Fruit fly (Drosophila melanogaster) whole organism, adult: ENCODE results near the gene snky.

ENCODE experiments used
- CG11617 ChIP-seq: fragments of 200-800 bp; sonication (Bioruptor generic); optimal IDR thresholded peaks from 2 replicates; lab custom pipeline; 2017; ENCODE audit warnings: mild to moderate bottlenecking, missing biosample characterization, missing genetic modification reagents, missing genetic modification characterization
- CG12768 ChIP-seq: fragments of 200-800 bp; sonication (Bioruptor generic); optimal IDR thresholded peaks from 2 replicates; lab custom pipeline; 2017; ENCODE audit warnings: missing biosample characterization, missing genetic modification characterization, mild to moderate bottlenecking, moderate library complexity, missing genetic modification reagents
- CG14711 ChIP-seq: fragments of 200-800 bp; sonication (Bioruptor generic); optimal IDR thresholded peaks from 2 replicates; lab custom pipeline; 2018; ENCODE audit warnings: missing biosample characterization, mild to moderate bottlenecking, missing genetic modification characterization, moderate library complexity
- CG1620 ChIP-seq: fragments of 200-800 bp; sonication (Bioruptor generic); optimal IDR thresholded peaks from 2 replicates; lab custom pipeline; 2016; ENCODE audit warnings: missing biosample characterization, missing genetic modification characterization
- CG33017 ChIP-seq: fragments of 200-800 bp; sonication (Bioruptor generic); optimal IDR thresholded peaks from 2 replicates; lab custom pipeline; 2018; ENCODE audit warnings: missing biosample characterization, mild to moderate bottlenecking, missing genetic modification characterization, moderate library complexity
- CG5204 ChIP-seq: fragments of 200-800 bp; sonication (Bioruptor generic); optimal IDR thresholded peaks from 2 replicates; lab custom pipeline; 2016; ENCODE audit warnings: missing biosample characterization, missing genetic modification characterization
- CG7045 ChIP-seq: fragments of 200-800 bp; sonication (Bioruptor generic); optimal IDR thresholded peaks from 2 replicates; lab custom pipeline; 2017; ENCODE audit warnings: missing biosample characterization, mild to moderate bottlenecking, missing genetic modification characterization
- CG7101 ChIP-seq: fragments of 200-800 bp; sonication (Bioruptor generic); optimal IDR thresholded peaks from 2 replicates; lab custom pipeline; 2018; ENCODE audit warnings: missing biosample characterization, mild to moderate bottlenecking, missing genetic modification characterization, moderate library complexity
- Clk ChIP-seq: fragments of 200-800 bp; sonication (Bioruptor generic); optimal IDR thresholded peaks from 2 replicates; lab custom pipeline; 2017; ENCODE audit warnings: missing biosample characterization, missing genetic modification characterization
- Crg-1 ChIP-seq: fragments of 200-800 bp; sonication (Bioruptor generic); optimal IDR thresholded peaks from 2 replicates; lab custom pipeline; 2016; ENCODE audit warnings: missing biosample characterization, missing genetic modification characterization
- Hr96 ChIP-seq: fragments of 200-800 bp; sonication (Bioruptor generic); optimal IDR thresholded peaks from 2 replicates; lab custom pipeline; 2016; ENCODE audit warnings: missing biosample characterization, missing genetic modification characterization
- Mnt ChIP-seq: fragments of 200-800 bp; sonication (Bioruptor generic); optimal IDR thresholded peaks from 2 replicates; lab custom pipeline; 2016; ENCODE audit warnings: missing biosample characterization, mild to moderate bottlenecking, missing genetic modification characterization
- bab1 ChIP-seq: fragments of 200-800 bp; sonication (Bioruptor generic); optimal IDR thresholded peaks from 3 replicates; lab custom pipeline; 2019; ENCODE audit warnings: missing biosample characterization, mild to moderate bottlenecking, missing genetic modification characterization, moderate library complexity
- cic ChIP-seq: fragments of 200-800 bp; sonication (Bioruptor generic); optimal IDR thresholded peaks from 2 replicates; lab custom pipeline; 2017; ENCODE audit warnings: missing biosample characterization, mild to moderate bottlenecking, missing genetic modification characterization, moderate library complexity
- cnc ChIP-seq, 2 experiments: fragments of >200 bp; optimal IDR thresholded peaks; 2 replicates each; lab custom pipeline; 2017
- kay ChIP-seq: fragments of 200-800 bp; sonication (Bioruptor generic); peaks from one replicate; lab custom pipeline; 2016; ENCODE audit warnings: missing biosample characterization, missing genetic modification characterization, borderline replicate concordance
- ovo ChIP-seq: fragments of 200-800 bp; sonication (Bioruptor generic); optimal IDR thresholded peaks from 2 replicates; lab custom pipeline; 2016; ENCODE audit warnings: missing biosample characterization, missing genetic modification characterization
- pad ChIP-seq: fragments of 200-800 bp; sonication (Bioruptor generic); optimal IDR thresholded peaks from 3 replicates; lab custom pipeline; 2017; ENCODE audit warnings: missing biosample characterization, missing genetic modification characterization, mild to moderate bottlenecking, moderate library complexity, missing genetic modification reagents
- tj ChIP-seq: fragments of 200-800 bp; sonication (Bioruptor generic); optimal IDR thresholded peaks from 3 replicates; lab custom pipeline; 2017; ENCODE audit warnings: missing biosample characterization, mild to moderate bottlenecking, missing genetic modification characterization, moderate library complexity
- toe ChIP-seq: fragments of 200-800 bp; sonication (Bioruptor generic); optimal IDR thresholded peaks from 2 replicates; lab custom pipeline; 2016; ENCODE audit warnings: missing biosample characterization, missing genetic modification characterization

Gene snky

dm6 chr3L:13173737-13174136 lies 541 bp upstream of the snky start:
- TF ChIP-seq Mnt, result no peak
- TF ChIP-seq pad (GFP tag; lab: Kevin White, UChicago), result no peak
- TF ChIP-seq bab1 (GFP tag; lab: Kevin White, UChicago), result no peak
- TF ChIP-seq kay (GFP tag; lab: Kevin White, UChicago), result no peak
- TF ChIP-seq tj (GFP tag; lab: Kevin White, UChicago), result no peak
- no peak for TF ChIP-seq cic
- no peak for TF ChIP-seq CG7045 (GFP tag; lab: Kevin White, UChicago)
- no peak for TF ChIP-seq CG14711
- TF ChIP-seq CG33017 (tag; lab: Kevin White, UChicago), result no peak
- no peak for TF ChIP-seq ovo
- no peak for TF ChIP-seq CG11617 (GFP tag; lab: Kevin White, UChicago)
- no peak for TF ChIP-seq Hr96
- no peak for TF ChIP-seq CG12768 (GFP tag; lab: Kevin White, UChicago)
- TF ChIP-seq toe, result no peak
- TF ChIP-seq cnc (optimal IDR thresholded peaks at IDR 0.05; lab: Kevin White, UChicago), result no peak
- no peak for TF ChIP-seq CG1620 (GFP tag; lab: Kevin White, UChicago)

- TF ChIP-seq Mnt (no peak), CG11617 (GFP tag; lab: Kevin White, UChicago) (no peak), CG33017 (tag; lab: Kevin White, UChicago) (no peak), pad (GFP tag; lab: Kevin White, UChicago) (no peak), toe (no peak), CG5204 (GFP tag; lab: Kevin White, UChicago) (no peak), CG7045 (GFP tag; lab: Kevin White, UChicago) (no peak), kay (GFP tag; lab: Kevin White, UChicago) (no peak)
Measured at dm6 chr3L:13178175-13178574, 3.9 kb downstream of the snky start.

dm6 chr3L:13180331-13180730 lies 6.1 kb downstream of the snky start:
- TF ChIP-seq CG5204 (GFP tag; lab: Kevin White, UChicago), result no peak
- no peak for TF ChIP-seq Hr96
- TF ChIP-seq CG7101 (tag; lab: Kevin White, UChicago), result no peak
- no peak for TF ChIP-seq CG1620 (GFP tag; lab: Kevin White, UChicago)
- TF ChIP-seq CG33017 (tag; lab: Kevin White, UChicago), result no peak
- TF ChIP-seq CG11617 (GFP tag; lab: Kevin White, UChicago), result no peak
- TF ChIP-seq kay (GFP tag; lab: Kevin White, UChicago), result no peak
- no peak for TF ChIP-seq CG14711
- no peak for TF ChIP-seq ovo
- no peak for TF ChIP-seq bab1 (GFP tag; lab: Kevin White, UChicago)
- no peak for TF ChIP-seq Mnt
- no peak for TF ChIP-seq CG7045 (GFP tag; lab: Kevin White, UChicago)
- TF ChIP-seq tj (GFP tag; lab: Kevin White, UChicago), result no peak
- no peak for TF ChIP-seq cic
- TF ChIP-seq CG12768 (GFP tag; lab: Kevin White, UChicago), result no peak
- TF ChIP-seq Clk (GFP tag; lab: Kevin White, UChicago), result no peak
- TF ChIP-seq pad (GFP tag; lab: Kevin White, UChicago), result no peak
- no peak for TF ChIP-seq toe

- TF ChIP-seq CG12768 (GFP tag; lab: Kevin White, UChicago), result no peak
- TF ChIP-seq Hr96, result no peak
- no peak for TF ChIP-seq Crg-1 (GFP tag; lab: Kevin White, UChicago)
- no peak for TF ChIP-seq CG1620 (GFP tag; lab: Kevin White, UChicago)
- TF ChIP-seq CG7045 (GFP tag; lab: Kevin White, UChicago), result no peak
- TF ChIP-seq bab1 (GFP tag; lab: Kevin White, UChicago), result no peak
- TF ChIP-seq cnc (optimal IDR thresholded peaks at IDR 0.05; lab: Kevin White, UChicago), result no peak
- no peak for TF ChIP-seq CG5204 (GFP tag; lab: Kevin White, UChicago)
- no peak for TF ChIP-seq ovo
- TF ChIP-seq kay (GFP tag; lab: Kevin White, UChicago), result no peak
- TF ChIP-seq CG11617 (GFP tag; lab: Kevin White, UChicago), result no peak
- TF ChIP-seq CG14711, result no peak
- no peak for TF ChIP-seq cic
- TF ChIP-seq CG7101 (tag; lab: Kevin White, UChicago), result no peak
- TF ChIP-seq toe, result no peak
- no peak for TF ChIP-seq Mnt
- TF ChIP-seq Clk (GFP tag; lab: Kevin White, UChicago), result no peak
- no peak for TF ChIP-seq tj (GFP tag; lab: Kevin White, UChicago)
- TF ChIP-seq pad (GFP tag; lab: Kevin White, UChicago), result no peak
Measured at dm6 chr3L:13182337-13182736, 8.1 kb downstream of the snky start.

dm6 chr3L:13189280-13189679 lies 15.0 kb downstream of the snky start:
- TF ChIP-seq Hr96, result no peak
- no peak for TF ChIP-seq CG11617 (GFP tag; lab: Kevin White, UChicago)
- no peak for TF ChIP-seq Crg-1 (GFP tag; lab: Kevin White, UChicago)
- TF ChIP-seq CG12768 (GFP tag; lab: Kevin White, UChicago), result no peak
- TF ChIP-seq ovo, result no peak
- no peak for TF ChIP-seq CG14711
- no peak for TF ChIP-seq CG7045 (GFP tag; lab: Kevin White, UChicago)
- no peak for TF ChIP-seq kay (GFP tag; lab: Kevin White, UChicago)
- no peak for TF ChIP-seq CG7101 (tag; lab: Kevin White, UChicago)
- TF ChIP-seq pad (GFP tag; lab: Kevin White, UChicago), result no peak
- no peak for TF ChIP-seq cnc (optimal IDR thresholded peaks at IDR 0.05; lab: Kevin White, UChicago)
- TF ChIP-seq bab1 (GFP tag; lab: Kevin White, UChicago), result no peak
- TF ChIP-seq CG5204 (GFP tag; lab: Kevin White, UChicago), result no peak
- no peak for TF ChIP-seq Mnt
- TF ChIP-seq Clk (GFP tag; lab: Kevin White, UChicago), result no peak
- no peak for TF ChIP-seq CG33017 (tag; lab: Kevin White, UChicago)
- TF ChIP-seq CG1620 (GFP tag; lab: Kevin White, UChicago), result no peak

dm6 chr3L:13196237-13196636 lies 22.0 kb downstream of the snky start:
- TF ChIP-seq CG11617 (GFP tag; lab: Kevin White, UChicago), result no peak
- no peak for TF ChIP-seq CG1620 (GFP tag; lab: Kevin White, UChicago)
- TF ChIP-seq CG7045 (GFP tag; lab: Kevin White, UChicago), result no peak
- no peak for TF ChIP-seq Mnt
- TF ChIP-seq Hr96, result no peak
- TF ChIP-seq kay (GFP tag; lab: Kevin White, UChicago), result no peak
- no peak for TF ChIP-seq bab1 (GFP tag; lab: Kevin White, UChicago)
- TF ChIP-seq ovo, result no peak
- no peak for TF ChIP-seq CG33017 (tag; lab: Kevin White, UChicago)
- no peak for TF ChIP-seq tj (GFP tag; lab: Kevin White, UChicago)
- TF ChIP-seq cic, result no peak
- TF ChIP-seq CG12768 (GFP tag; lab: Kevin White, UChicago), result no peak
- TF ChIP-seq toe, result no peak
- no peak for TF ChIP-seq CG14711
- TF ChIP-seq CG5204 (GFP tag; lab: Kevin White, UChicago), result no peak
- TF ChIP-seq CG7101 (tag; lab: Kevin White, UChicago), result no peak
- TF ChIP-seq pad (GFP tag; lab: Kevin White, UChicago), result no peak
- no peak for TF ChIP-seq Crg-1 (GFP tag; lab: Kevin White, UChicago)
- no peak for TF ChIP-seq Clk (GFP tag; lab: Kevin White, UChicago)
- no peak for TF ChIP-seq cnc (optimal IDR thresholded peaks at IDR 0.05; lab: Kevin White, UChicago)
